Worm (Caenorhabditis elegans) whole organism, early embryonic: ENCODE data around the gene C15C8.5.

Experiments
- B0310.2 ChIP-seq: sonication (generic microtip); optimal IDR thresholded peaks from 2 replicates; lab custom pipeline; 2016; ENCODE audit warnings: mild to moderate bottlenecking, missing genetic modification characterization, missing compliant biosample characterization
- F13C5.2 ChIP-seq: sonication (generic microtip); optimal IDR thresholded peaks from 2 replicates; lab custom pipeline; 2017; ENCODE audit warnings: mild to moderate bottlenecking, missing genetic modification characterization, inconsistent platforms, missing compliant biosample characterization
- aly-1 ChIP-seq: sonication (generic microtip); optimal IDR thresholded peaks from 2 replicates; lab custom pipeline; 2016; ENCODE audit warnings: missing genetic modification characterization, missing compliant biosample characterization
- ama-1 ChIP-seq: fragments of 150-350 bp; optimal IDR thresholded peaks from 2 replicates; lab custom pipeline; 2014
- hmbx-1 ChIP-seq: sonication (generic microtip); optimal IDR thresholded peaks from 2 replicates; lab custom pipeline; 2016; ENCODE audit warnings: mild to moderate bottlenecking, missing genetic modification characterization, missing compliant biosample characterization
- sea-1 ChIP-seq: fragments of 200-800 bp; sonication (Bioruptor generic); conservative IDR thresholded peaks from 2 replicates; pipeline ENCODE4 v1.3.6; 2022; ENCODE audit warnings: missing genetic modification characterization, missing compliant biosample characterization

DNA sequence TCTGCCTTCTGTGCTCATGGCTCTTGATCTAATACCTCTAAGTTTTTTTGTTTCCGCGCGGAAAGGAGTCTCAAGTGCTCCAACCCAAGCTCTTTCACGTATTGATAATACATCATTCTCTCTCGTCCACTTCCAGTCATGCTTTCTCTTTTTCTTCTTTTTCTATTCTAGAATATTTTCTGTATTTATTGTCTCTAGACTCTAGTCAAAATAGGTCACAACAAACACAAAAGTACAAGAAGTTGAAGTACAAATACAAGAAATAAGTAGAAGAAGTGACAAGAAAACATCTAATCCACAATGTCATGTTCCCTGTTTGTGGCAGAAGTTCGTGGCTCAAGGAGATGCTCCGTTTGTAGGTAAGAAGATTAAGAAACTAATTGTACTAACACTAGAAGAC lies 25.4 kb downstream of the C15C8.5 start, which contains the start of gene ZC455.1:
- TF ChIP-seq ama-1 (lab: Kevin White, UChicago) (no peak), sea-1 (GFP tag; lab: Robert Waterston, UW) (no peak), aly-1 (no peak), F13C5.2 (tag; lab: Kevin White, UChicago) (no peak), B0310.2 (no peak), hmbx-1 (no peak)
